Worm (Caenorhabditis elegans): ENCODE results near the gene ZK550.2.

The ZK550.2 gene

DNA sequence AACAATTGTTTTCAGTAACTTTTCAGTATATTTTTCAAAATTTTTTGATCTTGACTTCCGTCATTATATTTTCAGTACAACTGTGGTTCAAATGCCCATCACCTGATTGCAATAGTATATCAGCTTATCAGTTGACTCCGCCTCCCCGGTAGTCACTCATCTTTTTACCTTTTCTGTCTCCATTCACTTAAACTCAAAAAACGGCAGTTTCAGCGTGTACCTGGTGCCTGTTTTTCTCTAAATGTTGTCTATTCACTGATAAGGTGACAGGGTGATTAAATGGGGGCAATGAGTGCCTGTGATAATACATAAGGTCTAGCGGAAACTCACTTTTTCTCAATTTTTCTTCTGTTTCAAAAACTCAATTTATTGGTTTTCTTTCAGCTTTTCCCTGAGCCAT is at the start of gene ZK550.2:
TSS of gene ZK550.2 (plus strand) at position 385 of the 400 bp plus-strand sequence.
- TF ChIP-seq saeg-2 (GFP tag; IDR thresholded peaks at IDR 0.05): 0 out of 2 replicates have a peak, but pooled peaks have one; percentile 35
- peak; percentile 95 for TF ChIP-seq hlh-11 (tag; optimal IDR thresholded peaks at IDR 0.05)
- TF ChIP-seq lin-1 (GFP tag; IDR thresholded peaks at IDR 0.05): peak; percentile 96
- peak in 1 of 2 experiments; percentile 63 for TF ChIP-seq unc-62 (GFP tag; optimal IDR thresholded peaks at IDR 0.05 in 1 of 2)
- no peak for TF ChIP-seq unc-62 (tag; optimal IDR thresholded peaks at IDR 0.05)
- no peak for TF ChIP-seq aly-2 (tag; optimal IDR thresholded peaks at IDR 0.05)
- peak; percentile 74 for TF ChIP-seq hlh-30 (tag; optimal IDR thresholded peaks at IDR 0.05; ENCODE audit: insufficient read depth)
- TF ChIP-seq lin-15B (tag; optimal IDR thresholded peaks at IDR 0.05): no peak
- no peak for TF ChIP-seq dpl-1 (GFP tag; optimal IDR thresholded peaks at IDR 0.05)
- peak; percentile 100 for TF ChIP-seq pqm-1 (tag; optimal IDR thresholded peaks at IDR 0.05)
- peak; percentile 87 for TF ChIP-seq tra-1 (GFP tag; IDR thresholded peaks at IDR 0.05)
- TF ChIP-seq mxl-3 (GFP tag; optimal IDR thresholded peaks at IDR 0.05): peak; percentile 60
- peak; percentile 10 for TF ChIP-seq zip-2 (tag; optimal IDR thresholded peaks at IDR 0.05)
- TF ChIP-seq mep-1 (tag; optimal IDR thresholded peaks at IDR 0.05): peak; percentile 46
- TF ChIP-seq daf-16 (GFP tag; optimal IDR thresholded peaks at IDR 0.05): peak in 1 of 2 experiments; percentile 32
- peak; percentile 95 for TF ChIP-seq daf-16 (tag; optimal IDR thresholded peaks at IDR 0.05)
- TF ChIP-seq nhr-77 (tag; optimal IDR thresholded peaks at IDR 0.05): peak; percentile 92
- TF ChIP-seq daf-19 (GFP tag; conservative IDR thresholded peaks at IDR 0.05): no peak
- TF ChIP-seq zag-1 (tag; optimal IDR thresholded peaks at IDR 0.05): no peak
- peak; percentile 96 for TF ChIP-seq nhr-48 (tag; optimal IDR thresholded peaks at IDR 0.05)
- TF ChIP-seq spr-3 (GFP tag; optimal IDR thresholded peaks at IDR 0.05): no peak
- TF ChIP-seq dve-1 (tag; optimal IDR thresholded peaks at IDR 0.05; ENCODE audit: insufficient read depth): peak; percentile 90
- peak; percentile 98 for TF ChIP-seq dmd-6 (GFP tag; IDR thresholded peaks at IDR 0.05)
- no peak for TF ChIP-seq madf-5 (GFP tag; IDR thresholded peaks at IDR 0.05)
- peak; percentile 51 for TF ChIP-seq jun-1 (tag; optimal IDR thresholded peaks at IDR 0.05)
- peak in 1 of 2 experiments; percentile 33 for TF ChIP-seq mdl-1 (tag; optimal IDR thresholded peaks at IDR 0.05)
- peak; percentile 89 for TF ChIP-seq nhr-28 (tag; optimal IDR thresholded peaks at IDR 0.05)
- peak; percentile 84 for TF ChIP-seq nhr-41 (GFP tag; IDR thresholded peaks at IDR 0.05)
- peak; percentile 56; the same call in 1 of the 2 replicates for TF ChIP-seq arid-1 (GFP tag; conservative IDR thresholded peaks at IDR 0.05)
- TF ChIP-seq ceh-44 (GFP tag; IDR thresholded peaks at IDR 0.05): no peak
- TF ChIP-seq egl-27 (tag; optimal IDR thresholded peaks at IDR 0.05): no peak
- no peak for TF ChIP-seq mxl-2 (GFP tag; conservative IDR thresholded peaks at IDR 0.05)
- no peak for TF ChIP-seq dmd-8 (GFP tag; IDR thresholded peaks at IDR 0.05)
- 0 out of 2 replicates have a peak, but pooled peaks have one; percentile 10 for TF ChIP-seq mdt-29 (GFP tag; IDR thresholded peaks at IDR 0.05)
- TF ChIP-seq fos-1 (tag; optimal IDR thresholded peaks at IDR 0.05): peak; percentile 68

DNA sequence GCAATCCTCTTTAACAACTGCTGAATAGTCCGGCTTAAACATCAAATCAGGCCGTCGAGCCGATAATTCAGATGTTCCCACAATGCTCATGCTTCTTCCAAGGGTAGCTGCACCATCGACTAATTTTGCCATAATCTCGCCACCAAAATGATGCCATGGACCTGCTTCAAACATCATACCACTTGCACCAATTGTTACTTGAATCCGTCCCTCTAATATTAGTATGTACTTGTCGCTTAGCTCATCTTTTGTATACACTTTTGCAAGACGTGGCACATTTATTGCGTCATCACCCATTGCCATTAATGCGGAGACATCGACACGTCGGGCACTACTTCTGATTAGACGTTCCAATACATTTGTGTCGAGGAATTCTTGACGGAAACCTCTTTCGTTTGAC is 45.7 kb upstream of the ZK550.2 start:
- TF ChIP-seq aha-1 (tag) (peak; percentile 71), pqm-1 (tag; optimal IDR thresholded peaks at IDR 0.05) (no peak)

DNA sequence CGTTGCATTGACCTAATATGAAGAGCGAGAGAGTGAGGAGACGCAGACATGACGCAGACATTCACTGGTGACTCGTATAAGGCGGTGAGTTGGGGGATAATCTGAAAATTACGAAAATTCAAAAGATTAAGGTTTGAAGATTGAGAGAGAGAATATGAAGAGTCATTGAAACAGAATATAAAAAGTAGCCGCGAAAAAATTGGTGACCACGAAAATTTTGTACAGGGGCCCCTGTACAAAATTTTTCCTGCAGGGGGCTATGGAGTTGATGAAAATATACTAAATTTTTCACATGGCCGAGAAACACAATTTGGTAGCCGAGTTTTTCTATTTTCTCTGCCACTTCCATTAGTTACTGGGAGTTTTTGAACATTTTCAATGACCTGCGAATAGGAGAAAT is 38.6 kb upstream of the ZK550.2 start, which contains the start of gene cnnm-1:
TSS of gene cnnm-1 (minus strand) at position 101 of the 400 bp plus-strand sequence.
- TF ChIP-seq aly-2 (tag; optimal IDR thresholded peaks at IDR 0.05) (no peak), set-16 (GFP tag; IDR thresholded peaks at IDR 0.05) (no peak), nhr-25 (tag; optimal IDR thresholded peaks at IDR 0.05; ENCODE audit: borderline replicate concordance, insufficient read depth) (no peak), madf-5 (GFP tag; IDR thresholded peaks at IDR 0.05) (no peak), daf-12 (tag; optimal IDR thresholded peaks at IDR 0.05) (no peak), nhr-42 (GFP tag; IDR thresholded peaks at IDR 0.05) (no peak), nhr-48 (tag; optimal IDR thresholded peaks at IDR 0.05) (no peak), nhr-237 (tag; optimal IDR thresholded peaks at IDR 0.05) (no peak), F37D6.2 (tag; optimal IDR thresholded peaks at IDR 0.05) (no peak), unc-39 (tag; optimal IDR thresholded peaks at IDR 0.05) (no peak), nhr-10 (tag; optimal IDR thresholded peaks at IDR 0.05) (no peak), spr-1 (tag; optimal IDR thresholded peaks at IDR 0.05) (no peak), nhr-28 (tag; optimal IDR thresholded peaks at IDR 0.05) (no peak), spr-3 (GFP tag; optimal IDR thresholded peaks at IDR 0.05) (no peak), dmd-6 (GFP tag; IDR thresholded peaks at IDR 0.05) (no peak), nhr-11 (tag; optimal IDR thresholded peaks at IDR 0.05) (no peak), Y75B8A.6 (GFP tag; IDR thresholded peaks at IDR 0.05) (no peak), cey-2 (tag; optimal IDR thresholded peaks at IDR 0.05; ENCODE audit: borderline replicate concordance, insufficient read depth) (no peak), F26F4.8 (GFP tag; conservative IDR thresholded peaks at IDR 0.05) (no peak), R02D3.7 (tag; optimal IDR thresholded peaks at IDR 0.05) (no peak)
